Worm (Caenorhabditis elegans): ENCODE data around the gene ZK1127.3.
A peak's percentile ranks its signal among the peaks of the same experiment; 100 is the strongest.

DNA sequence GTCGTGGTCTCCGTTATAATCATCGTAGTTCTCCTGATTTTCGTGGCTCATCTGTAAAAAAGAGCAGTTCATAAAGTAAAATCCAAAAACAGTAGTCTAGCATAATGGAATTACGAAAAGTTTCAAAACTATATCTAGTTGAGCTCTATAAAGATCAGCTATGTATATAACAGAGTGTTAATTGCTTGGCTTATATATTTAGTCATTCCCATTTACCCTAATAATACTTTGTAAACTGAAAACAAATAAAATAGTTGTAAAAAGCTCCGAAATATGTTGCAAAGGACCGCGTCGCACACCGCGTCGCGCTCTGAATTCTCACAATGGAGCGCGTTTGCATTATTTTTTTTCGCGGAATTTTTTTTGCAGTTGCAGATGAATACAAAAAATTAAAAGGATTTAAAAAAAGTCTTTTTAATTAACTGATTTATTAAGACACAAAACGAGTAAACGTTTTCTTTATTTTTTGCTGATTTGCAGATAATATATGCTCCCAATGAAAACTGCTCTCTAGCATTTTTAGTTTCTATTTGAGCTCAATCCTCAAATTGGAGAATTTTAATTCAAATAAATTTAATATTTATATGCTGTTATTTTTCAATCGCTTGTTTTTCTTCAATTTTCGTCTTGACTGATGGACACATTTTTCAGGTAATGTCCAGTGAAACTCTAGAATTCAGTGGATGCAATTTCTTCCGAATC, 4.9 kb upstream of the ZK1127.3 start, which contains the start of the genes tcer-1 and ZK1127.5:
- no peak for TF ChIP-seq R02D3.7 (tag; optimal IDR thresholded peaks at IDR 0.05)
- TF ChIP-seq nhr-11 (tag; optimal IDR thresholded peaks at IDR 0.05) = no peak
- TF ChIP-seq lin-15B (tag; optimal IDR thresholded peaks at IDR 0.05) = peak; percentile 77
- TF ChIP-seq aly-2 (tag; optimal IDR thresholded peaks at IDR 0.05) = no peak
- TF ChIP-seq nhr-12 (tag; optimal IDR thresholded peaks at IDR 0.05) = no peak
- peak; percentile 70 for TF ChIP-seq hmg-11 (tag; optimal IDR thresholded peaks at IDR 0.05)
- no peak for TF ChIP-seq mml-1 (tag; optimal IDR thresholded peaks at IDR 0.05)
- peak; percentile 83 for TF ChIP-seq pha-4 (tag; optimal IDR thresholded peaks at IDR 0.05)
